6 worm cellular contexts compared by ENCODE assay signal in genomic region chrX:4146046-4146445, ce11.
A peak's percentile ranks its signal among the peaks of the same experiment; 100 is the strongest.
TF ChIP-seq lines count a peak whose summit lies in the region.

No protein-coding gene starts in this region.

TF ChIP-seq in whole organism, L1 larva, 84 proteins besides CTCF, POLR2A, EP300 and RAD21:
- TF ChIP-seq nhr-84 (tag; optimal IDR thresholded peaks at IDR 0.05; lab: Kevin White, UChicago): no peak
- peak; percentile 65 for TF ChIP-seq ceh-63 (GFP tag; optimal IDR thresholded peaks at IDR 0.05; lab: Kevin White, UChicago)
- TF ChIP-seq nhr-85 (tag; lab: Kevin White, UChicago): peak; percentile 74

TF ChIP-seq in whole organism, L2 larva, 48 proteins besides CTCF, POLR2A, EP300 and RAD21:
- TF ChIP-seq ztf-4 (tag; optimal IDR thresholded peaks at IDR 0.05; lab: Kevin White, UChicago) (peak; percentile 91), nhr-25 (tag; optimal IDR thresholded peaks at IDR 0.05; lab: Kevin White, UChicago) (peak; percentile 12), lin-13 (GFP tag; optimal IDR thresholded peaks at IDR 0.05; lab: Kevin White, UChicago) (no peak), sma-9 (GFP tag; optimal IDR thresholded peaks at IDR 0.05; lab: Kevin White, UChicago) (no peak), sma-9 (tag; optimal IDR thresholded peaks at IDR 0.05; lab: Kevin White, UChicago) (no peak), nhr-129 (tag; optimal IDR thresholded peaks at IDR 0.05; lab: Kevin White, UChicago) (peak; percentile 45), egl-27 (tag; optimal IDR thresholded peaks at IDR 0.05; lab: Kevin White, UChicago) (no peak), ceh-16 (tag; optimal IDR thresholded peaks at IDR 0.05; lab: Kevin White, UChicago) (no peak), ztf-11 (tag; optimal IDR thresholded peaks at IDR 0.05; lab: Kevin White, UChicago) (no peak)

TF ChIP-seq in whole organism, L3 larva, 47 proteins besides CTCF, POLR2A, EP300 and RAD21:
- TF ChIP-seq elt-1 (tag; optimal IDR thresholded peaks at IDR 0.05; lab: Kevin White, UChicago) (no peak), nhr-25 (tag; optimal IDR thresholded peaks at IDR 0.05; lab: Kevin White, UChicago) (no peak), nhr-23 (tag; optimal IDR thresholded peaks at IDR 0.05; lab: Kevin White, UChicago) (peak; percentile 44), snpc-4 (tag; optimal IDR thresholded peaks at IDR 0.05; lab: Kevin White, UChicago) (no peak), ama-1 (optimal IDR thresholded peaks at IDR 0.05; lab: Kevin White, UChicago) (peak; percentile 62), nhr-77 (tag; optimal IDR thresholded peaks at IDR 0.05; lab: Kevin White, UChicago) (no peak), ceh-28 (tag; optimal IDR thresholded peaks at IDR 0.05; lab: Kevin White, UChicago) (no peak), unc-62 (GFP tag; optimal IDR thresholded peaks at IDR 0.05; lab: Kevin White, UChicago) (no peak), sea-2 (GFP tag; optimal IDR thresholded peaks at IDR 0.05; lab: Kevin White, UChicago) (no peak), mml-1 (tag; optimal IDR thresholded peaks at IDR 0.05; lab: Kevin White, UChicago) (peak; percentile 59), elt-2 (tag; optimal IDR thresholded peaks at IDR 0.05; lab: Kevin White, UChicago) (no peak), nhr-43 (tag; optimal IDR thresholded peaks at IDR 0.05; lab: Kevin White, UChicago; ENCODE audit: poor library complexity, severe bottlenecking) (peak; percentile 42), hmg-11 (tag; optimal IDR thresholded peaks at IDR 0.05; lab: Kevin White, UChicago) (no peak), fkh-2 (tag; optimal IDR thresholded peaks at IDR 0.05; lab: Kevin White, UChicago) (no peak)

TF ChIP-seq in whole organism, L4 larva, 104 proteins besides CTCF, POLR2A, EP300 and RAD21:
- TF ChIP-seq unc-62 (GFP tag; optimal IDR thresholded peaks at IDR 0.05 in 1 of 2; lab: Kevin White, UChicago) (peak in 1 of 2 experiments; percentile 58), unc-62 (tag; optimal IDR thresholded peaks at IDR 0.05; lab: Kevin White, UChicago) (no peak), ama-1 (optimal IDR thresholded peaks at IDR 0.05; lab: Kevin White, UChicago) (no peak), Y5F2A.4 (GFP tag; optimal IDR thresholded peaks at IDR 0.05; lab: Kevin White, UChicago) (no peak), mxl-2 (GFP tag; conservative IDR thresholded peaks at IDR 0.05; lab: Robert Waterston, UW) (peak; percentile 44; the same call in 1 of the 2 replicates), daf-16 (GFP tag; optimal IDR thresholded peaks at IDR 0.05; lab: Kevin White, UChicago) (no peak), daf-16 (tag; optimal IDR thresholded peaks at IDR 0.05; lab: Kevin White, UChicago) (peak; percentile 9), D1046.2 (GFP tag; IDR thresholded peaks at IDR 0.05; lab: Robert Waterston, UW) (0 out of 2 replicates have a peak, but pooled peaks have one; percentile 17), nhr-25 (tag; optimal IDR thresholded peaks at IDR 0.05; lab: Kevin White, UChicago; ENCODE audit: borderline replicate concordance, insufficient read depth) (peak; percentile 23), aha-1 (tag; lab: Kevin White, UChicago) (peak; percentile 29)
TF ChIP-seq in whole organism, L4 larva: peak in this region for 6.

TF ChIP-seq in whole organism, mixed stage, embryonic, 35 proteins besides CTCF, POLR2A, EP300 and RAD21:
- TF ChIP-seq drap-1 (GFP tag; optimal IDR thresholded peaks at IDR 0.05; lab: Kevin White, UChicago) (no peak), elt-1 (tag; optimal IDR thresholded peaks at IDR 0.05; lab: Kevin White, UChicago; ENCODE audit: borderline replicate concordance, insufficient read depth) (peak; percentile 79), ham-2 (GFP tag; optimal IDR thresholded peaks at IDR 0.05; lab: Kevin White, UChicago) (no peak), pha-4 (tag; optimal IDR thresholded peaks at IDR 0.05; lab: Kevin White, UChicago) (no peak), elt-3 (tag; optimal IDR thresholded peaks at IDR 0.05; lab: Kevin White, UChicago) (no peak), nhr-237 (tag; optimal IDR thresholded peaks at IDR 0.05; lab: Kevin White, UChicago) (no peak), unc-62 (GFP tag; optimal IDR thresholded peaks at IDR 0.05; lab: Kevin White, UChicago) (no peak)

TF ChIP-seq in whole organism, young adult, 124 proteins besides CTCF, POLR2A, EP300 and RAD21:
- TF ChIP-seq zim-3 (tag; optimal IDR thresholded peaks at IDR 0.05; lab: Kevin White, UChicago) (peak; percentile 31), ceh-40 (GFP tag; IDR thresholded peaks at IDR 0.05; lab: Robert Waterston, UW) (0 out of 2 replicates have a peak, but pooled peaks have one; percentile 4), C06A6.2 (GFP tag; conservative IDR thresholded peaks at IDR 0.05; lab: Robert Waterston, UW) (no peak), Y79H2A.3 (GFP tag; conservative IDR thresholded peaks at IDR 0.05; lab: Robert Waterston, UW) (peak; percentile 54; the same call in 1 of the 2 replicates), ceh-27 (GFP tag; optimal IDR thresholded peaks at IDR 0.05; lab: Kevin White, UChicago) (no peak), zfh-2 (GFP tag; conservative IDR thresholded peaks at IDR 0.05; lab: Robert Waterston, UW) (no peak), lsy-27 (tag; optimal IDR thresholded peaks at IDR 0.05; lab: Kevin White, UChicago; ENCODE audit: borderline replicate concordance, insufficient read depth) (no peak), mel-28 (tag; optimal IDR thresholded peaks at IDR 0.05; lab: Kevin White, UChicago; ENCODE audit: borderline replicate concordance) (no peak), rec-8 (tag; optimal IDR thresholded peaks at IDR 0.05; lab: Kevin White, UChicago) (no peak), nfyb-1 (GFP tag; IDR thresholded peaks at IDR 0.05; lab: Robert Waterston, UW) (no peak), fkh-3 (tag; optimal IDR thresholded peaks at IDR 0.05; lab: Kevin White, UChicago) (no peak), let-526 (GFP tag; IDR thresholded peaks at IDR 0.05; lab: Robert Waterston, UW) (0 out of 2 replicates have a peak, but pooled peaks have one; percentile 4)
